Worm (Caenorhabditis elegans) whole organism, young adult: ENCODE data around the gene prdx-6.
A peak's percentile ranks its signal among the peaks of the same experiment; 100 is the strongest.

ENCODE experiments used
- B0019.2 ChIP-seq: fragments of 200-800 bp; sonication (Bioruptor generic); conservative IDR thresholded peaks from 2 replicates; pipeline ENCODE4 v1.3.6; 2022; ENCODE audit warnings: missing genetic modification reagents, missing genetic modification characterization, missing compliant biosample characterization
- D2030.7 ChIP-seq: fragments of 200-800 bp; sonication (Bioruptor generic); IDR thresholded peaks from 2 replicates; pipeline ENCODE4 v1.3.6; 2022; ENCODE audit warnings: missing genetic modification reagents, missing genetic modification characterization, missing compliant biosample characterization
- F39B2.1 ChIP-seq: fragments of 200-800 bp; sonication (Bioruptor generic); IDR thresholded peaks from 2 replicates; pipeline ENCODE4 v1.3.6; 2022; ENCODE audit warnings: missing genetic modification reagents, missing genetic modification characterization, missing compliant biosample characterization
- F49E8.2 ChIP-seq: sonication (generic microtip); optimal IDR thresholded peaks from 3 replicates; lab custom pipeline; 2017; ENCODE audit warnings: missing genetic modification characterization, mild to moderate bottlenecking, missing compliant biosample characterization, antibody characterized with exemption, moderate library complexity; ENCODE audit not compliant: insufficient read depth
- ZK185.1 ChIP-seq: sonication (generic microtip); optimal IDR thresholded peaks from 2 replicates; lab custom pipeline; 2016; ENCODE audit warnings: mild to moderate bottlenecking, missing genetic modification characterization, missing compliant biosample characterization; ENCODE audit not compliant: poor library complexity, severe bottlenecking
- aptf-3 ChIP-seq: fragments of 200-800 bp; sonication (Bioruptor generic); IDR thresholded peaks from 2 replicates; pipeline ENCODE4 v1.3.6; 2022; ENCODE audit warnings: missing genetic modification characterization, missing compliant biosample characterization
- athp-1 ChIP-seq: sonication (generic microtip); optimal IDR thresholded peaks from 2 replicates; lab custom pipeline; 2017; ENCODE audit warnings: mild to moderate bottlenecking, missing genetic modification characterization, missing compliant biosample characterization
- attf-5 ChIP-seq: fragments of 200-800 bp; sonication (Bioruptor generic); optimal IDR thresholded peaks from 2 replicates; lab custom pipeline; 2018; ENCODE audit warnings: mild to moderate bottlenecking, missing genetic modification characterization, missing compliant biosample characterization
- ccch-3 ChIP-seq: fragments of 200-800 bp; sonication (Bioruptor generic); optimal IDR thresholded peaks from 2 replicates; lab custom pipeline; 2018; ENCODE audit warnings: mild to moderate bottlenecking, missing genetic modification characterization, missing compliant biosample characterization
- ceh-100 ChIP-seq: fragments of 200-800 bp; sonication (Bioruptor generic); IDR thresholded peaks from 2 replicates; pipeline ENCODE4 v1.3.6; 2022; ENCODE audit warnings: missing genetic modification reagents, missing genetic modification characterization, missing compliant biosample characterization
- ceh-27 ChIP-seq: fragments of 200-800 bp; sonication (Bioruptor generic); optimal IDR thresholded peaks from 2 replicates; lab custom pipeline; 2018; ENCODE audit warnings: mild to moderate bottlenecking, missing genetic modification characterization, moderate library complexity, missing compliant biosample characterization
- ceh-91 ChIP-seq: fragments of 200-800 bp; sonication (Bioruptor generic); IDR thresholded peaks from 2 replicates; pipeline ENCODE4 v1.3.6; 2022; ENCODE audit warnings: missing genetic modification reagents, missing genetic modification characterization, missing compliant biosample characterization
- chd-7 ChIP-seq: sonication (generic microtip); optimal IDR thresholded peaks from 2 replicates; lab custom pipeline; 2016; ENCODE audit warnings: mild to moderate bottlenecking, missing genetic modification characterization, moderate library complexity, missing compliant biosample characterization
- dpl-1 ChIP-seq: fragments of 150-350 bp; optimal IDR thresholded peaks from 2 replicates; lab custom pipeline; 2014; ENCODE audit warnings: missing biosample characterization, missing genetic modification reagents, missing genetic modification characterization
- efl-1 ChIP-seq: fragments of 150-350 bp; optimal IDR thresholded peaks from 2 replicates; lab custom pipeline; 2014; ENCODE audit warnings: missing biosample characterization, missing genetic modification reagents, missing genetic modification characterization
- egl-44 ChIP-seq: fragments of 200-800 bp; sonication (Bioruptor generic); IDR thresholded peaks from 2 replicates; pipeline ENCODE4 v1.3.6; 2022; ENCODE audit warnings: missing genetic modification reagents, missing genetic modification characterization, missing compliant biosample characterization
- ekl-4 ChIP-seq: fragments of 200-800 bp; sonication (Bioruptor generic); IDR thresholded peaks from 2 replicates; pipeline ENCODE4 v1.3.6; 2022; ENCODE audit warnings: missing genetic modification reagents, missing genetic modification characterization, missing compliant biosample characterization
- ets-4 ChIP-seq: fragments of 200-800 bp; sonication (Bioruptor generic); optimal IDR thresholded peaks from 2 replicates; lab custom pipeline; 2018; ENCODE audit warnings: mild to moderate bottlenecking, missing genetic modification characterization, missing compliant biosample characterization
- hlh-12 ChIP-seq: sonication (generic microtip); optimal IDR thresholded peaks from 2 replicates; lab custom pipeline; 2016; ENCODE audit warnings: missing genetic modification characterization, missing compliant biosample characterization
- hmg-1.2 ChIP-seq: fragments of 200-800 bp; sonication (Bioruptor generic); IDR thresholded peaks from 2 replicates; pipeline ENCODE4 v1.3.6; 2022; ENCODE audit warnings: missing genetic modification reagents, missing genetic modification characterization, missing compliant biosample characterization
- hsf-1 ChIP-seq: fragments of 200-800 bp; sonication (Bioruptor generic); IDR thresholded peaks from 2 replicates; pipeline ENCODE4 v1.3.6; 2022; ENCODE audit warnings: missing genetic modification reagents, missing genetic modification characterization, missing compliant biosample characterization
- lag-1 ChIP-seq: fragments of 200-800 bp; sonication (Bioruptor generic); IDR thresholded peaks from 2 replicates; pipeline ENCODE4 v1.3.6; 2022; ENCODE audit warnings: missing genetic modification reagents, missing genetic modification characterization, missing compliant biosample characterization
- let-526 ChIP-seq: fragments of 200-800 bp; sonication (Bioruptor generic); IDR thresholded peaks from 2 replicates; pipeline ENCODE4 v1.3.6; 2022; ENCODE audit warnings: missing genetic modification reagents, missing genetic modification characterization, missing compliant biosample characterization
- lin-35 ChIP-seq, 3 experiments: fragments of 150-350 bp in 2 of 3; sonication (generic microtip) in 1 of 3; optimal IDR thresholded peaks; 2 replicates each; lab custom pipeline; 2014 to 2018; ENCODE audit warnings: missing biosample characterization in 3 of 3, missing genetic modification characterization in 3 of 3, missing genetic modification reagents in 3 of 3
- lin-40 ChIP-seq: sonication (generic microtip); optimal IDR thresholded peaks from 2 replicates; lab custom pipeline; 2016; ENCODE audit warnings: missing genetic modification characterization, mild to moderate bottlenecking, missing compliant biosample characterization, missing genotype, missing genetic modification reagents
- lin-54 ChIP-seq: fragments of 200-800 bp; sonication (Bioruptor generic); optimal IDR thresholded peaks from 2 replicates; lab custom pipeline; 2018; ENCODE audit warnings: mild to moderate bottlenecking, missing genetic modification characterization, missing compliant biosample characterization
- lir-1 ChIP-seq: fragments of 200-800 bp; sonication (Bioruptor generic); conservative IDR thresholded peaks from 2 replicates; pipeline ENCODE4 v1.3.6; 2022; ENCODE audit warnings: missing genetic modification reagents, missing genetic modification characterization, missing compliant biosample characterization
- madf-3 ChIP-seq: fragments of 200-800 bp; sonication (Bioruptor generic); IDR thresholded peaks from 2 replicates; pipeline ENCODE4 v1.3.6; 2022; ENCODE audit warnings: missing genetic modification reagents, missing genetic modification characterization, missing compliant biosample characterization
- madf-6 ChIP-seq: fragments of 200-800 bp; sonication (Bioruptor generic); IDR thresholded peaks from 2 replicates; pipeline ENCODE4 v1.3.6; 2022; ENCODE audit warnings: missing genetic modification reagents, missing genetic modification characterization, missing compliant biosample characterization
- mcd-1 ChIP-seq: fragments of 200-800 bp; sonication (Bioruptor generic); IDR thresholded peaks from 2 replicates; pipeline ENCODE4 v1.3.6; 2022; ENCODE audit warnings: missing genetic modification reagents, missing genetic modification characterization, missing compliant biosample characterization
- mes-4 ChIP-seq: sonication (generic microtip); optimal IDR thresholded peaks from 2 replicates; lab custom pipeline; 2016; ENCODE audit warnings: missing genotype, missing genetic modification characterization, missing compliant biosample characterization
- mxl-1 ChIP-seq: sonication (generic microtip); optimal IDR thresholded peaks from 2 replicates; lab custom pipeline; 2016; ENCODE audit warnings: missing genetic modification characterization, missing compliant biosample characterization
- nfyb-1 ChIP-seq: fragments of 200-800 bp; sonication (Bioruptor generic); IDR thresholded peaks from 2 replicates; pipeline ENCODE4 v1.3.6; 2022; ENCODE audit warnings: missing genetic modification reagents, missing genetic modification characterization, missing compliant biosample characterization
- snpc-1.1 ChIP-seq: sonication (generic microtip); optimal IDR thresholded peaks from 2 replicates; lab custom pipeline; 2017; ENCODE audit warnings: missing genetic modification characterization, mild to moderate bottlenecking, missing compliant biosample characterization, antibody characterized with exemption, moderate library complexity, missing genotype, missing genetic modification reagents; ENCODE audit not compliant: insufficient read depth
- snpc-1.3 ChIP-seq: sonication (generic microtip); optimal IDR thresholded peaks from 2 replicates; lab custom pipeline; 2017; ENCODE audit warnings: missing genetic modification characterization, mild to moderate bottlenecking, missing compliant biosample characterization, antibody characterized with exemption, moderate library complexity, missing genotype, missing genetic modification reagents; ENCODE audit not compliant: insufficient read depth
- somi-1 ChIP-seq: fragments of 200-800 bp; sonication (Bioruptor generic); optimal IDR thresholded peaks from 2 replicates; lab custom pipeline; 2018; ENCODE audit warnings: mild to moderate bottlenecking, missing genetic modification characterization, missing compliant biosample characterization
- tlf-1 ChIP-seq: fragments of 200-800 bp; sonication (Bioruptor generic); optimal IDR thresholded peaks from 2 replicates; lab custom pipeline; 2018; ENCODE audit warnings: mild to moderate bottlenecking, missing genetic modification characterization, missing compliant biosample characterization
- unc-62 ChIP-seq: fragments of 150-350 bp; optimal IDR thresholded peaks from 2 replicates; lab custom pipeline; 2014; ENCODE audit warnings: missing biosample characterization, missing genetic modification reagents, missing genetic modification characterization
- xnd-1 ChIP-seq: sonication (generic microtip); optimal IDR thresholded peaks from 2 replicates; lab custom pipeline; 2016; ENCODE audit warnings: missing genotype, missing genetic modification reagents, missing genetic modification characterization, missing compliant biosample characterization
- zfh-2 ChIP-seq: fragments of 200-800 bp; sonication (Bioruptor generic); conservative IDR thresholded peaks from 2 replicates; pipeline ENCODE4 v1.3.6; 2022; ENCODE audit warnings: missing genetic modification reagents, missing genetic modification characterization, missing compliant biosample characterization
- ztf-18 ChIP-seq: sonication (generic microtip); optimal IDR thresholded peaks from 2 replicates; lab custom pipeline; 2016; ENCODE audit warnings: missing genotype, mild to moderate bottlenecking, missing genetic modification characterization, missing compliant biosample characterization
- ztf-26 ChIP-seq: sonication (generic microtip); optimal IDR thresholded peaks from 2 replicates; lab custom pipeline; 2017; ENCODE audit warnings: missing genetic modification characterization, missing compliant biosample characterization

The prdx-6 gene

ce11 chrIV:244843-245242, 26.5 kb downstream of the prdx-6 start, which contains the start of gene aass-1:
TSS of gene aass-1 (plus strand) at chrIV:245143.
- TF ChIP-seq hlh-12 (tag; lab: Kevin White, UChicago) (no peak), tlf-1 (GFP tag; lab: Kevin White, UChicago) (no peak), xnd-1 (tag; lab: Kevin White, UChicago) (no peak)
- TF ChIP-seq, all 124 proteins: peak for 0

- TF ChIP-seq lin-40 (tag; lab: Kevin White, UChicago) (peak; percentile 27), ztf-26 (tag; lab: Kevin White, UChicago) (peak; percentile 23), somi-1 (GFP tag; lab: Kevin White, UChicago) (peak; percentile 41), lag-1 (GFP tag; lab: Robert Waterston, UW) (no peak)
These were observed 29.1 kb downstream of the prdx-6 start for ce11 chrIV:247494-247893.

DNA sequence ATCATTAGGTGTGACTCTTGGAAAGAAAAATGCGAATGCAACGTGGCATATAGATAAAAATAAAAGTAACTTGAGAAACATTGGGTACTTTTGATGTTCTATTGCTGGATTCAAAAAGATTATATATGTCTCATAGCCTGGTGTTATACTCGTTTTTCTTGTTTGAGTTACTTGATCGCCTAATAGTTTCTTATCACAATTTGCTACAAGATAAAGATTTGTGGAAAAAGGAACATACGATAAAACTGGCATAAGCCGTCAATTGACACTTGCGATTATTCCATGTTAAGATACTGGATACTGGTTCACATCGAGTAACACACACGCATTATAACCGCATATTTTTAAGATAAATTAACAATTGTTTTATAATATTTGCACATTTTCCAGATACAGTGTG, 34.1 kb downstream of the prdx-6 start, which contains the start of gene grl-19:
TSS of gene grl-19 (minus strand) at position 101 of the 400 bp plus-strand sequence.
- no peak for TF ChIP-seq lir-1 (GFP tag; lab: Robert Waterston, UW)
- TF ChIP-seq tlf-1 (GFP tag; lab: Kevin White, UChicago) = no peak
- no peak for TF ChIP-seq attf-5 (GFP tag; lab: Kevin White, UChicago)
- TF ChIP-seq madf-6 (GFP tag; lab: Robert Waterston, UW) = no peak
- no peak for TF ChIP-seq let-526 (GFP tag; lab: Robert Waterston, UW)
- no peak for TF ChIP-seq ZK185.1 (tag; lab: Kevin White, UChicago)
- TF ChIP-seq egl-44 (GFP tag; lab: Robert Waterston, UW) = no peak
- TF ChIP-seq mes-4 (tag; lab: Kevin White, UChicago) = no peak
- TF ChIP-seq mcd-1 (GFP tag; lab: Robert Waterston, UW) = no peak
- TF ChIP-seq aptf-3 = no peak
- no peak for TF ChIP-seq snpc-1.3

- TF ChIP-seq zfh-2 = no peak
- no peak for TF ChIP-seq hsf-1 (GFP tag; lab: Robert Waterston, UW)
- TF ChIP-seq ccch-3 = no peak
- no peak for TF ChIP-seq F39B2.1
- peak; percentile 90 for TF ChIP-seq mcd-1 (GFP tag; lab: Robert Waterston, UW)
- peak; percentile 77 for TF ChIP-seq D2030.7
- peak; percentile 28 for TF ChIP-seq lin-40 (tag; lab: Kevin White, UChicago)
- TF ChIP-seq snpc-1.1 = no peak
- TF ChIP-seq dpl-1 (GFP tag; lab: Kevin White, UChicago) = peak; percentile 71
- peak; percentile 75 for TF ChIP-seq efl-1 (GFP tag; lab: Kevin White, UChicago)
- TF ChIP-seq athp-1 (tag; lab: Kevin White, UChicago) = peak; percentile 23
- peak; percentile 77 for TF ChIP-seq attf-5 (GFP tag; lab: Kevin White, UChicago)
- peak; percentile 47; the same call in 1 of the 2 replicates for TF ChIP-seq nfyb-1
- peak; percentile 47 for TF ChIP-seq unc-62 (GFP tag; lab: Kevin White, UChicago)
- 0 out of 2 replicates have a peak, but pooled peaks have one; percentile 44 for TF ChIP-seq ceh-91 (GFP tag; lab: Robert Waterston, UW)
- peak; percentile 99 for TF ChIP-seq madf-3 (GFP tag; lab: Robert Waterston, UW)
- TF ChIP-seq lin-35 (GFP tag; optimal IDR thresholded peaks at IDR 0.05; lab: Kevin White, UChicago) = peak in 1 of 3 experiments; percentile 82
- TF ChIP-seq lin-54 (GFP tag; lab: Kevin White, UChicago) = peak; percentile 89
- no peak for TF ChIP-seq chd-7
- no peak for TF ChIP-seq ztf-18 (tag; lab: Kevin White, UChicago)
- TF ChIP-seq ets-4 = no peak
- peak; percentile 16; the same call in 1 of the 2 replicates for TF ChIP-seq ceh-100 (GFP tag; lab: Robert Waterston, UW)
- peak; percentile 30 for TF ChIP-seq ceh-27 (GFP tag; lab: Kevin White, UChicago)
- no peak for TF ChIP-seq B0019.2 (GFP tag; lab: Robert Waterston, UW)
- no peak for TF ChIP-seq mxl-1 (tag; lab: Kevin White, UChicago)
- TF ChIP-seq hmg-1.2 = peak; percentile 13; the same call in 1 of the 2 replicates
- peak; percentile 5 for TF ChIP-seq F49E8.2 (tag; lab: Kevin White, UChicago)
- TF ChIP-seq ekl-4 = peak; percentile 68
These were observed 37.1 kb downstream of the prdx-6 start, which contains the start of gene rcat-1 for ce11 chrIV:255379-255857. TSS of gene rcat-1 (minus strand) at chrIV:255429.
